Worm (Caenorhabditis elegans): Measurements from ENCODE around the gene fbxa-107.

fbxa-107 gene

DNA sequence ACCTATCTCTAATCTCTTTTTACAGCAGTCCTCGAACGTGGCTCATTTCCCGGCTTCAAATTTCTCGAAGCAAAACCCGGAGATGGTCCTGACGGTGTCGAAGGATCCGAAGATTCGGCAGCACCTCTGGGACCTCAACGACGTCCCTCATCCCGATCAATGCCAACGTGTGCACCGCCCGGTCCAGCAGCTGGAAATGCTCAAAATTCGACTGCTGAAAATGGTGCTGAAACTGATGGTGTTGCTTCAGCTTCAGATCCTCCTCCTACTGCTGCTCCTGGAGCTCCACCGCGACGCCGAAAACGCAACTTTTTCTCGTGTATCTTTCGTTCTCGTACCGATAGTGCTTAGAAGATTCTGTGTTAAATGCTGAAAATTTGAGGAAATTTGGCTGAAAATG, 17.7 kb upstream of the fbxa-107 start:
- no peak for TF ChIP-seq med-1 (GFP tag; optimal IDR thresholded peaks at IDR 0.05; ENCODE audit: insufficient read depth)
- TF ChIP-seq klf-2 (GFP tag; conservative IDR thresholded peaks at IDR 0.05): no peak
- TF ChIP-seq T22C8.4 (GFP tag; IDR thresholded peaks at IDR 0.05): no peak
- TF ChIP-seq tab-1 (GFP tag; IDR thresholded peaks at IDR 0.05): no peak
- TF ChIP-seq ref-1 (GFP tag; conservative IDR thresholded peaks at IDR 0.05): no peak
- no peak for TF ChIP-seq ztf-23 (GFP tag; IDR thresholded peaks at IDR 0.05)
- TF ChIP-seq ztf-29 (GFP tag; IDR thresholded peaks at IDR 0.05): no peak
- TF ChIP-seq cog-1 (tag; optimal IDR thresholded peaks at IDR 0.05): no peak
- TF ChIP-seq flt-1 (GFP tag; IDR thresholded peaks at IDR 0.05): no peak

DNA sequence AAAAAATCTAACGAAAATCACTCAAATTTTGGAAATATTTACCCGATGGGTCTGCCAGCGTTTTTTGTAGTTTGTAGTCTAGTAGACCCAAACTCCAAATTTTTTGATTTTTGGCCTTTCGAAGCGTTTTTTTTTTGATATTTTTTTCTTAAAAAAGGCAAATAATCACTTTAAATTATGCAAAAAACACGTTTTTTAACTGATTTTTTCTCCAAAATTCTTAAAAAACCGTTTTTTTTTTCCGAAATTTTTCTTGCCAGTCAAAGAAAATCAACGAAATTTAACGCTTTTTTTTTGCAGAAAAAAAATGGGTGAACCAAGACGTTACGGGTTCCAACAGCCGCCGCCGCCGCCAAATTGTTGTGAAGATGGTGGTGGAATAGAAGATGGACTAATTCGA, 15.8 kb upstream of the fbxa-107 start, which contains the start of gene Y37H2A.1:
Y37H2A.1 (plus strand) TSS at position 301 of the 400 bp plus-strand sequence.
- TF ChIP-seq ref-1 (GFP tag; conservative IDR thresholded peaks at IDR 0.05) (no peak), flt-1 (GFP tag; IDR thresholded peaks at IDR 0.05) (no peak), ztf-29 (GFP tag; IDR thresholded peaks at IDR 0.05) (no peak), ztf-23 (GFP tag; IDR thresholded peaks at IDR 0.05) (no peak), tab-1 (GFP tag; IDR thresholded peaks at IDR 0.05) (no peak), T22C8.4 (GFP tag; IDR thresholded peaks at IDR 0.05) (no peak), med-1 (GFP tag; optimal IDR thresholded peaks at IDR 0.05; ENCODE audit: insufficient read depth) (no peak), cog-1 (tag; optimal IDR thresholded peaks at IDR 0.05) (no peak), klf-2 (GFP tag; conservative IDR thresholded peaks at IDR 0.05) (no peak)

DNA sequence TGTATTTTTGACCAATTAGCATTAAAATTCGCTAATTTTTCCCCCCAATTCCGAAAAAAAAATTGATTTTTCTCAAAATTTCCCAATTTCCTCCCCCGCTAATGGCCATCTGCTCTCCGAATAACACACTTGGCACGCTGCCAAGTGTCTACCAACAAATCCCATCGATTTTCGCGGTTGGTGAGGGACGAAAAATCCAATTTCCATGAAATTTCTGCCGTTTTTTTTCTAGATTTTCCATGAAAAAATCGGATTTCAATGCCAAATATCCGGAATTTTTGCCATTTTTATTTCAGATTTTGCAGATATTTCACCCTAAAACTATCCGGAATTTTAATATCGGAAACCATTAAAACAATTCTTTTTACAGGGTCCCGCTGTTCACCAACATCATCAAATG, 14.3 kb upstream of the fbxa-107 start:
- TF ChIP-seq klf-2 (GFP tag; conservative IDR thresholded peaks at IDR 0.05) (no peak), ref-1 (GFP tag; conservative IDR thresholded peaks at IDR 0.05) (no peak), tab-1 (GFP tag; IDR thresholded peaks at IDR 0.05) (no peak), flt-1 (GFP tag; IDR thresholded peaks at IDR 0.05) (no peak), ztf-29 (GFP tag; IDR thresholded peaks at IDR 0.05) (no peak), cog-1 (tag; optimal IDR thresholded peaks at IDR 0.05) (no peak), med-1 (GFP tag; optimal IDR thresholded peaks at IDR 0.05; ENCODE audit: insufficient read depth) (no peak), ztf-23 (GFP tag; IDR thresholded peaks at IDR 0.05) (no peak), T22C8.4 (GFP tag; IDR thresholded peaks at IDR 0.05) (no peak)

DNA sequence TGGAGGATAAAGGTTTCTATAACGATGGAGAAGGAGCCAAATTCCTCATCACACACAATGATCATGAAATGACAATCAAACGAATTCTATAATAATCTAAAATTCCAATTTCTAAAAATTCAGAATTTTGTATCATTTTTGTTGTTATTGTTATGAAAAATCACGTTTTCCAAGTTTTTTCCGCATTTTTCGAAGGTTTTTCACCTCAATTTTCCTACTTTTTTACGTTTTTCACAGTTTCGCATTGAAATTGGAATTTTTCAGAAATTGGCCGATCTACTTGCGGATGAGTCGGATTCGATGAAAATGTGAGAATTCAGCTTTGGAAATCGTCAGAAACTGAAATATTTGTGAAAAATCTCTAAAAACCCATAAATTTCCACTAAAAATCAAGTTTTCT, 1.3 kb downstream of the fbxa-107 start, which contains the start of gene fbxa-210:
fbxa-210 (plus strand) TSS at position 301 of the 400 bp plus-strand sequence.
- TF ChIP-seq tab-1 (GFP tag; IDR thresholded peaks at IDR 0.05): no peak
- no peak for TF ChIP-seq flt-1 (GFP tag; IDR thresholded peaks at IDR 0.05)
- no peak for TF ChIP-seq ztf-23 (GFP tag; IDR thresholded peaks at IDR 0.05)
- no peak for TF ChIP-seq med-1 (GFP tag; optimal IDR thresholded peaks at IDR 0.05; ENCODE audit: insufficient read depth)
- TF ChIP-seq ref-1 (GFP tag; conservative IDR thresholded peaks at IDR 0.05): no peak
- TF ChIP-seq ztf-29 (GFP tag; IDR thresholded peaks at IDR 0.05): no peak
- no peak for TF ChIP-seq cog-1 (tag; optimal IDR thresholded peaks at IDR 0.05)
- TF ChIP-seq T22C8.4 (GFP tag; IDR thresholded peaks at IDR 0.05): no peak
- no peak for TF ChIP-seq klf-2 (GFP tag; conservative IDR thresholded peaks at IDR 0.05)

DNA sequence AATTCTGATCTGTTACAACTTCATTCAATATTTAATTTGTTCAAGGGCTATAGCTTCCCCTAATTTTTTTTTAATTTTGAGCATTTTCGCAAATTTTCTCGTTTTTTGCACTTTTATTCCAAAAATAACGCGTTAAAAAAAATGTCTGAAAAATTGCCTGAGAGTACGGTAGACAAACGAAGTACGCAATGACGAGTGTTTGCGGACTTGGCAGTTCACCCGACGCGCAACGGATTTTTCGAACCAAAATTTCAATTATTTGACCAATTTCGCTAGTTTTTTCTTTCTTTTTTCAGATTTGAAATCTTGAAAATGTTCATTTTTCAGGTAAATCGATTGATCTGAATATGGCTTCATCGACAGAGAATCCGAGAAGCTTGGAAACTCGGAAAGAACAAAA, 3.5 kb downstream of the fbxa-107 start, which contains the start of gene fbxa-211:
fbxa-211 (plus strand) TSS at position 328 of the 400 bp plus-strand sequence.
- no peak for TF ChIP-seq ref-1 (GFP tag; conservative IDR thresholded peaks at IDR 0.05)
- no peak for TF ChIP-seq tab-1 (GFP tag; IDR thresholded peaks at IDR 0.05)
- no peak for TF ChIP-seq T22C8.4 (GFP tag; IDR thresholded peaks at IDR 0.05)
- no peak for TF ChIP-seq flt-1 (GFP tag; IDR thresholded peaks at IDR 0.05)
- TF ChIP-seq cog-1 (tag; optimal IDR thresholded peaks at IDR 0.05): no peak
- TF ChIP-seq med-1 (GFP tag; optimal IDR thresholded peaks at IDR 0.05; ENCODE audit: insufficient read depth): no peak
- TF ChIP-seq klf-2 (GFP tag; conservative IDR thresholded peaks at IDR 0.05): no peak
- TF ChIP-seq ztf-23 (GFP tag; IDR thresholded peaks at IDR 0.05): no peak
- no peak for TF ChIP-seq ztf-29 (GFP tag; IDR thresholded peaks at IDR 0.05)

DNA sequence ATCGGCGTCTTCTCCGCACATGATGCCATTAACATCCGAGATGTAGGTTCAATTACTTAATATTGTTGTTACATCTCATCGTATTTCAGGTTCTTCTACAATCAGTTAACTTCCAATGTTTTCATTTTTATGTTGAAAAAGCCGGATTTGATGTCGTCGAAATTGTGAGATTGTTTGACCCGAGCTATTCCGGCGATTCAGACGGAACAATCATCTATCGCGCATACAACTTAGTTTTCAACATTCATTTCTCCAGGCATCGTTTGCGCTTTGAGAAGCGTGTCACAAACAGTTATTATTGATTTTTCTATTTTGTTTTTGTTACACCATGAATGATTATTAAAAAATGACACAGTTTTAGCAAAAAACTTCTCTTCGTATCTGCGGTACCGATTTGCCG, 4.8 kb downstream of the fbxa-107 start:
- TF ChIP-seq flt-1 (GFP tag; IDR thresholded peaks at IDR 0.05) (no peak), ref-1 (GFP tag; conservative IDR thresholded peaks at IDR 0.05) (no peak), klf-2 (GFP tag; conservative IDR thresholded peaks at IDR 0.05) (no peak), cog-1 (tag; optimal IDR thresholded peaks at IDR 0.05) (no peak), med-1 (GFP tag; optimal IDR thresholded peaks at IDR 0.05; ENCODE audit: insufficient read depth) (no peak), ztf-23 (GFP tag; IDR thresholded peaks at IDR 0.05) (no peak), ztf-29 (GFP tag; IDR thresholded peaks at IDR 0.05) (no peak), tab-1 (GFP tag; IDR thresholded peaks at IDR 0.05) (no peak), T22C8.4 (GFP tag; IDR thresholded peaks at IDR 0.05) (no peak)

DNA sequence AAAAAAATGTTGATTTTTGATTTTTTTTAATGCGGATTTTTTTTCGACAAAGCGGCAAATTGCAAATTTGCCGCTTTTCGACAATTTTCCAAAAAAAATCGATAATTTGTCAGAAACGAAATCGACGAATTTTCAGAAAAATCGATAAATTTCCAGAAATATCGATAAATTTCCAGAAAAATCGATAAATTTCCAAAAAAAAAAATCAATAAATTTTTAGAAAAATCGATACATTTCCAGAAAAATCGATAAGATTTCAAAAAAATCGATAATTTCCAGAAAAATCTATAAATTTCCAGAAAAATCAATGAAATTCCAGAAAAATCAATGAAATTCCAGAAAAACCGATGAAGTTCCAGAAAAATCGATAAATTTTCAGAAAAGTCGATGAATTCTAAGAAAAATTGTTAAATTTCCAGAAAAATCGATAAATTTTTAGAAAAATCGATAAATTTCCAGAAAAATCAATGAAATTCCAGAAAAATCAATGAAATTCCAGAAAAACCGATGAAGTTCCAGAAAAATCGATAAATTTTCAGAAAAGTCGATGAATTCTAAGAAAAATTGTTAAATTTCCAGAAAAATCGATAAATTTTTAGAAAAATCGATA, 6.0 kb downstream of the fbxa-107 start:
- peak; percentile 82 for TF ChIP-seq T22C8.4 (GFP tag; IDR thresholded peaks at IDR 0.05)

DNA sequence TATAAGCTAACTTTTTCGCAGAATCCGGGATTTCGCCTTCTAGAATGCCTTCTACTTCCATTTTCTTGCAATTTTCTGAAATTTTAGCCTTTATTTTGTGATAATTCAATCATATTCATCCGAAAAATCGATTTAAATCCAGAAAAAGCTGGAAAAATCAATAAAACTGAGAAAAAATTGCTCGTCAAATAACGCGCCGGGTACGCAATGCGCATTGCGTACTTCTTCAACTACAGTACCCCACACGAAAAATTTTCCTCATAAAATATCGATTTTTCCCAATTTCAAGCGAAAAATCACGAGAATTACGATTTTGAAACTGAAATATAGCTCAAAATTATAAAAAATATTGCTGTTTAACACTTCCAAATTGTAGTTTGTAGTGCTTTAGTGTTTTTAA, 7.3 kb downstream of the fbxa-107 start, which contains the start of gene Y37H2A.12:
Y37H2A.12 (minus strand) TSS at position 81 of the 400 bp plus-strand sequence.
- no peak for TF ChIP-seq ztf-29 (GFP tag; IDR thresholded peaks at IDR 0.05)

DNA sequence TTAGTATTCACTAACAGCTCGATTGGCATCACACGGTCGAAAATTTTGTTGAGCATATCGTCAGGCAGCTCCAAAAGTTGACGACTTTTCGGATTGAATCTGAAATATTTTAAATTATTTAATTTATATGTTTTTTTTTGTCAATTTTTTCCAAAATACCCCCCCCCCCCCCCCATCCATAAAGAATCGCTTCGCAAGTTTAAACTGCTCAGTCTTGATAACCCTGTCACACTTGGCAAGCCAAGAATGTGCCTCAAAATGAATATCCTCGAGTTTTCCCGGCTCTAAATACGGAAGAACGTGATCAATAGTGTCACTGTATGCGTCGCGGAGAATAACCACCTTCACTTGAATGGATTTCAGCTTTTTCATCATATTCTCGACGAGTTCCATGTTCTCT, 9.4 kb downstream of the fbxa-107 start, which contains the start of gene Y37H2A.18:
Y37H2A.18 (minus strand) TSS at position 101 of the 400 bp plus-strand sequence.
- no peak for TF ChIP-seq klf-2 (GFP tag; conservative IDR thresholded peaks at IDR 0.05)
- no peak for TF ChIP-seq T22C8.4 (GFP tag; IDR thresholded peaks at IDR 0.05)
- no peak for TF ChIP-seq flt-1 (GFP tag; IDR thresholded peaks at IDR 0.05)
- no peak for TF ChIP-seq ztf-23 (GFP tag; IDR thresholded peaks at IDR 0.05)
- TF ChIP-seq cog-1 (tag; optimal IDR thresholded peaks at IDR 0.05): no peak
- TF ChIP-seq tab-1 (GFP tag; IDR thresholded peaks at IDR 0.05): no peak
- no peak for TF ChIP-seq med-1 (GFP tag; optimal IDR thresholded peaks at IDR 0.05; ENCODE audit: insufficient read depth)
- TF ChIP-seq ref-1 (GFP tag; conservative IDR thresholded peaks at IDR 0.05): no peak
- TF ChIP-seq ztf-29 (GFP tag; IDR thresholded peaks at IDR 0.05): no peak

DNA sequence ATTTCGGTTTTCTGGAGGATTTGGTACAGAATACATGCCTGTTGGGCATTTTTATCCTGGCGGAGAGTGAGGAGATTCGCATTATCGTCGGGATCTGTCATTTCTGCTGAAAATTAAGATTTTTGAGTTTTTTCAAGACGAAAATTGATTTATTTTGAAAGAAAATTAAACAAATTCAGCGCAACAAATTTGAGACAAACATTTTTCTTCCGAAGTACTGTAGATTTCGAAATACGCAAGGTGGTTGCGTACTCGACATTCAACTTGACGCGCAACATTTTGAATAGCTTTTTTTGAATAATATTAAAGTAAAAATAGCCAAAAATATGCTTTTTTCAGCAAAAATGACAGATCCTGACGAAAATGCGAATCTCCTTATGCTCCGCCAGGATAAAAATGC, 10.6 kb downstream of the fbxa-107 start, which contains the start of gene Y37H2A.7:
Y37H2A.7 (minus strand) TSS at position 101 of the 400 bp plus-strand sequence.
- TF ChIP-seq cog-1 (tag; optimal IDR thresholded peaks at IDR 0.05) (no peak), T22C8.4 (GFP tag; IDR thresholded peaks at IDR 0.05) (no peak), ztf-29 (GFP tag; IDR thresholded peaks at IDR 0.05) (no peak)

Data from whole organism, midembryonic.